Worm (Caenorhabditis elegans) whole organism, late embryonic: ENCODE measurements around the gene cyp-44A1.

Experiments used
- C38D4.7 ChIP-seq: fragments of 200-800 bp; sonication (Bioruptor generic); optimal IDR thresholded peaks from 2 replicates; lab custom pipeline; 2018; ENCODE audit warnings: mild to moderate bottlenecking, missing genetic modification characterization, moderate library complexity, missing compliant biosample characterization
- F13H6.1 ChIP-seq: sonication (generic microtip); optimal IDR thresholded peaks from 2 replicates; lab custom pipeline; 2016; ENCODE audit warnings: missing genetic modification characterization, missing compliant biosample characterization
- K02D7.2 ChIP-seq: sonication (generic microtip); optimal IDR thresholded peaks from 2 replicates; lab custom pipeline; 2017; ENCODE audit warnings: mild to moderate bottlenecking, missing genetic modification characterization, missing compliant biosample characterization
- T23F11.4 ChIP-seq: fragments of 200-800 bp; sonication (Bioruptor generic); optimal IDR thresholded peaks from 2 replicates; lab custom pipeline; 2018; ENCODE audit warnings: mild to moderate bottlenecking, missing genetic modification characterization, missing compliant biosample characterization
- ahr-1 ChIP-seq: sonication (generic microtip); optimal IDR thresholded peaks from 2 replicates; lab custom pipeline; 2016; ENCODE audit warnings: missing genetic modification characterization, missing compliant biosample characterization
- ceh-14 ChIP-seq: sonication (generic microtip); optimal IDR thresholded peaks from 2 replicates; lab custom pipeline; 2016; ENCODE audit warnings: missing genotype, missing genetic modification characterization, missing compliant biosample characterization
- ceh-30 ChIP-seq: fragments of 150-350 bp; optimal IDR thresholded peaks from 2 replicates; lab custom pipeline; 2014; ENCODE audit warnings: missing biosample characterization, missing genetic modification characterization
- ceh-34 ChIP-seq: sonication (generic microtip); optimal IDR thresholded peaks from 2 replicates; lab custom pipeline; 2016; ENCODE audit warnings: mild to moderate bottlenecking, missing genetic modification characterization, missing compliant biosample characterization
- ceh-48 ChIP-seq: sonication (generic microtip); optimal IDR thresholded peaks from 2 replicates; lab custom pipeline; 2016; ENCODE audit warnings: missing genetic modification characterization, inconsistent platforms, missing compliant biosample characterization
- ceh-6 ChIP-seq: fragments of 200-800 bp; sonication (Bioruptor generic); optimal IDR thresholded peaks from 2 replicates; lab custom pipeline; 2018; ENCODE audit warnings: mild to moderate bottlenecking, missing genetic modification characterization, missing compliant biosample characterization
- ceh-9 ChIP-seq: sonication (generic microtip); optimal IDR thresholded peaks from 2 replicates; lab custom pipeline; 2016; ENCODE audit warnings: mild to moderate bottlenecking, missing genetic modification characterization, inconsistent platforms, missing compliant biosample characterization
- che-1 ChIP-seq: sonication (generic microtip); optimal IDR thresholded peaks from 2 replicates; lab custom pipeline; 2016; ENCODE audit warnings: mild to moderate bottlenecking, missing genetic modification characterization, missing compliant biosample characterization
- dmd-4 ChIP-seq: sonication (generic microtip); optimal IDR thresholded peaks from 2 replicates; lab custom pipeline; 2016; ENCODE audit warnings: borderline replicate concordance, missing genetic modification characterization, missing compliant biosample characterization
- ets-4 ChIP-seq: sonication (generic microtip); optimal IDR thresholded peaks from 2 replicates; lab custom pipeline; 2016; ENCODE audit warnings: missing genetic modification characterization, missing compliant biosample characterization
- fkh-10 ChIP-seq: fragments of 150-350 bp; optimal IDR thresholded peaks from 2 replicates; lab custom pipeline; 2014; ENCODE audit warnings: missing biosample characterization, missing genetic modification reagents, missing genetic modification characterization
- hlh-13 ChIP-seq: fragments of 200-800 bp; sonication (Bioruptor generic); optimal IDR thresholded peaks from 2 replicates; lab custom pipeline; 2018; ENCODE audit warnings: mild to moderate bottlenecking, missing genetic modification characterization, missing compliant biosample characterization
- hlh-15 ChIP-seq: sonication (generic microtip); optimal IDR thresholded peaks from 2 replicates; lab custom pipeline; 2016; ENCODE audit warnings: missing genetic modification characterization, missing compliant biosample characterization
- hlh-6 ChIP-seq: sonication (generic microtip); optimal IDR thresholded peaks from 2 replicates; lab custom pipeline; 2016; ENCODE audit warnings: missing genotype, missing genetic modification characterization, missing compliant biosample characterization
- hlh-8 ChIP-seq: sonication (generic microtip); optimal IDR thresholded peaks from 2 replicates; lab custom pipeline; 2016; ENCODE audit warnings: missing genotype, missing genetic modification characterization, missing compliant biosample characterization
- lim-6 ChIP-seq: sonication (generic microtip); optimal IDR thresholded peaks from 2 replicates; lab custom pipeline; 2016; ENCODE audit warnings: missing genetic modification characterization, missing compliant biosample characterization
- mec-3 ChIP-seq: sonication (generic microtip); optimal IDR thresholded peaks from 2 replicates; lab custom pipeline; 2016; ENCODE audit warnings: borderline replicate concordance, missing genetic modification characterization, missing compliant biosample characterization
- npax-4 ChIP-seq: sonication (generic microtip); optimal IDR thresholded peaks from 2 replicates; lab custom pipeline; 2016; ENCODE audit warnings: missing genetic modification characterization, missing compliant biosample characterization
- odd-2 ChIP-seq: sonication (generic microtip); optimal IDR thresholded peaks from 2 replicates; lab custom pipeline; 2017; ENCODE audit warnings: antibody characterized with exemption, mild to moderate bottlenecking, missing genetic modification characterization, missing compliant biosample characterization
- pag-3 ChIP-seq: sonication (generic microtip); optimal IDR thresholded peaks from 2 replicates; lab custom pipeline; 2016; ENCODE audit warnings: missing compliant biosample characterization, missing genetic modification characterization, borderline replicate concordance
- pat-9 ChIP-seq: fragments of 200-800 bp; sonication (Bioruptor generic); optimal IDR thresholded peaks from 2 replicates; lab custom pipeline; 2018; ENCODE audit warnings: mild to moderate bottlenecking, missing genetic modification characterization, moderate library complexity, missing compliant biosample characterization
- pax-1 ChIP-seq: fragments of 150-350 bp; optimal IDR thresholded peaks from 2 replicates; lab custom pipeline; 2014; ENCODE audit warnings: missing biosample characterization, missing genetic modification characterization
- rnt-1 ChIP-seq: sonication (generic microtip); optimal IDR thresholded peaks from 2 replicates; lab custom pipeline; 2016; ENCODE audit warnings: missing genetic modification characterization, missing compliant biosample characterization
- sox-2 ChIP-seq: fragments of 200-800 bp; sonication (Bioruptor generic); IDR thresholded peaks from 2 replicates; pipeline ENCODE4 v1.3.6; 2022; ENCODE audit warnings: missing genetic modification reagents, missing genetic modification characterization, missing compliant biosample characterization
- syd-9 ChIP-seq: sonication (generic microtip); optimal IDR thresholded peaks from 2 replicates; lab custom pipeline; 2016; ENCODE audit warnings: mild to moderate bottlenecking, missing genetic modification characterization, moderate library complexity, missing compliant biosample characterization
- tbx-2 ChIP-seq: sonication (generic microtip); optimal IDR thresholded peaks from 2 replicates; lab custom pipeline; 2016; ENCODE audit warnings: missing genetic modification characterization, missing compliant biosample characterization
- ttx-3 ChIP-seq: sonication (generic microtip); optimal IDR thresholded peaks from 2 replicates; lab custom pipeline; 2016; ENCODE audit warnings: missing genetic modification reagents, missing genetic modification characterization, missing compliant biosample characterization
- unc-42 ChIP-seq: sonication (generic microtip); optimal IDR thresholded peaks from 2 replicates; lab custom pipeline; 2016; ENCODE audit warnings: missing genotype, missing genetic modification characterization, missing compliant biosample characterization
- unc-55 ChIP-seq: sonication (generic microtip); optimal IDR thresholded peaks from 2 replicates; lab custom pipeline; 2017; ENCODE audit warnings: missing biosample characterization, missing genetic modification reagents, missing genetic modification characterization
- unc-86 ChIP-seq: sonication (generic microtip); optimal IDR thresholded peaks from 2 replicates; lab custom pipeline; 2016; ENCODE audit warnings: missing genetic modification characterization, missing compliant biosample characterization
- zip-5 ChIP-seq: sonication (generic microtip); optimal IDR thresholded peaks from 2 replicates; lab custom pipeline; 2016; ENCODE audit warnings: missing genetic modification characterization, missing compliant biosample characterization
- ztf-16 ChIP-seq: sonication (generic microtip); optimal IDR thresholded peaks from 2 replicates; lab custom pipeline; 2017; ENCODE audit warnings: missing genetic modification characterization, missing compliant biosample characterization

The cyp-44A1 gene

DNA sequence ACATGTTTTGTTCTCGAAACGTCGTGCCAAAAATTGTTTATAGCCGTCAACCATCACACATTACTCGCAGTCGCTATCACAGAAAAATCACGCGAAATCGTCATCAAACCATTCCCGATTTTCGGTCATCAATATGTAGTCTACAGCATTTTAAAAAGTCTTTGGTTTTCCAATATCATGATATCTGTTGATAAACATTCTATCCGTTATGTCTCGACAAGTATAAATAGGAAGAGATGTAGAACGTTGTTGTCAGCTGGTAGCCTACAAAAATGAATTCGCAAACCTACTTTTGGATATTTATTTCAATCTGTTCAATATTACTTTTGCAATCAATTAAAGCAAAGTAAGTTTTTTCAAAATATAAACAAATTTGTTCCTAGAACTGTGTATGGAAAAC, 7.5 kb upstream of the cyp-44A1 start, which contains the start of gene F12A10.1:
F12A10.1 (plus strand) TSS at position 166 of the 400 bp plus-strand sequence.
- TF ChIP-seq rnt-1 (tag; lab: Kevin White, UChicago) (no peak), unc-55 (no peak), ets-4 (no peak), ceh-6 (GFP tag; lab: Kevin White, UChicago) (no peak), tbx-2 (tag; lab: Kevin White, UChicago) (no peak), unc-86 (tag; lab: Kevin White, UChicago) (no peak), che-1 (tag; lab: Kevin White, UChicago) (no peak), C38D4.7 (GFP tag; lab: Kevin White, UChicago) (no peak), K02D7.2 (no peak), ahr-1 (tag; lab: Kevin White, UChicago) (no peak), ceh-34 (tag; lab: Kevin White, UChicago) (no peak), hlh-15 (no peak), F13H6.1 (tag; lab: Kevin White, UChicago) (no peak), pag-3 (tag; lab: Kevin White, UChicago) (no peak), T23F11.4 (no peak)

DNA sequence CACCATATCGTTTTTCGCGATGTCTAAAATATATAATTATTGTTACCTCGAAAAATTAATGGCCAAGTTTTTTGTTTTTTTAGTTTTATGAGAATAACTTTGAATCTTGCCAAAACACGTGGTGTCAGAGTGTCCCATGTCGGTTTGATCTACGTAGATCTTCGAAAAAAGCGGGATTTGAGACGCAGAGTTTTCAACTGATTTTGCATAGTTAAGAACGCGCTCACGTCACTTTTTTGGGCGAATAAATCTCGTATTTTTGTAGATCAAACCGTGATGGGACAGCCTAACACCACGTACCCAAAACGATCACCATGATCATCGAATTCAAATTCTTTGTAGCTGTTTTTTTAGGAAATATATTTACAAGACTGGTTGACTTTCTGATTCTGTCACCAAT, 6.3 kb upstream of the cyp-44A1 start:
- TF ChIP-seq pax-1 (tag; lab: Kevin White, UChicago) (no peak), npax-4 (no peak), ceh-9 (tag; lab: Kevin White, UChicago) (no peak), zip-5 (tag; lab: Kevin White, UChicago) (no peak), ahr-1 (tag; lab: Kevin White, UChicago) (no peak), K02D7.2 (no peak), ceh-30 (tag; lab: Kevin White, UChicago) (no peak)

DNA sequence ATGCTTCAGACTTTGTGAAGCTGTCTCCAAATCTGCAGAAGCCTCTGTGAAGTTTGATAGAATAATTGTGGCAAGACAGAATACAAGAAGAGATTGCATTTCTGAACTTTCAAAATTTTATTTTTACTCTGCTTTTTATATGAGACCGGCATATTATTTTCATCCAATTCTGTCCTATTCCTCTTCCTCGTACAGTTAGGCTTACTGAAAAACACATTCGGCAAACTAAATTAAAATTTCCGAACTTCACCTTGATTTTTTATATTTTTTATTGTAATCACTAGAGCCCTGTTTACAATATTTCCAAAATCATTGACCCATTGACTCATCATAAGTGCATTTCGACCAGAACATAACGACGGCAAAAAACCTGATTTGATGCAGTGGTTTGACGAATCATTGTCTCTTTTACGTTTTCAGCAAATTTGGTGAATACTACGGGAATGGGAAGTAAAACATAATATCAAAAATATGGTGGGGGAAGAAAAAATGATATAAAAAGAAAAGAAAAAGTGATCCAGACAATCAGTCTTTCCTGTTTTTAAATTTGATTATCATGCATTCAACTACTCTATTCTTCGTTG, 5.6 kb upstream of the cyp-44A1 start, which contains the start of the genes suex-1 and F12A10.9:
suex-1 (minus strand) TSS at position 101 of the 584 bp plus-strand sequence.
F12A10.9 (plus strand) TSS at position 534 of the 584 bp plus-strand sequence.
- TF ChIP-seq hlh-8 (tag; lab: Kevin White, UChicago) (no peak), ceh-14 (tag; lab: Kevin White, UChicago) (no peak), fkh-10 (GFP tag; lab: Kevin White, UChicago) (no peak), ztf-16 (tag; lab: Kevin White, UChicago) (no peak), ttx-3 (tag; lab: Kevin White, UChicago) (no peak), pat-9 (no peak), unc-86 (tag; lab: Kevin White, UChicago) (no peak), ceh-34 (tag; lab: Kevin White, UChicago) (no peak), che-1 (tag; lab: Kevin White, UChicago) (no peak), hlh-6 (tag; lab: Kevin White, UChicago) (no peak)
- TF ChIP-seq, all 69 proteins: peak for 0

ce11 chrII:5500470-5500869, 3.4 kb upstream of the cyp-44A1 start, which contains the start of gene fzy-1:
Gene fzy-1, plus strand, starts transcription at chrII:5500770.
- TF ChIP-seq dmd-4 (tag; lab: Kevin White, UChicago): no peak
- TF ChIP-seq zip-5 (tag; lab: Kevin White, UChicago): no peak
- no peak for TF ChIP-seq hlh-13 (GFP tag; lab: Kevin White, UChicago)
- TF ChIP-seq lim-6 (tag; lab: Kevin White, UChicago): no peak
- no peak for TF ChIP-seq tbx-2 (tag; lab: Kevin White, UChicago)
- no peak for TF ChIP-seq mec-3
- no peak for TF ChIP-seq ceh-34 (tag; lab: Kevin White, UChicago)
- TF ChIP-seq, all 69 proteins: peak for 0

- no peak for TF ChIP-seq ceh-30 (tag; lab: Kevin White, UChicago)
- TF ChIP-seq sox-2: no peak
- TF ChIP-seq syd-9 (tag; lab: Kevin White, UChicago): no peak
- peak; percentile 81 for TF ChIP-seq unc-42 (tag; lab: Kevin White, UChicago)
- TF ChIP-seq odd-2 (tag; lab: Kevin White, UChicago): no peak
- no peak for TF ChIP-seq ceh-48
- TF ChIP-seq ceh-34 (tag; lab: Kevin White, UChicago): no peak
Observed at ce11 chrII:5500986-5501657, 2.7 kb upstream of the cyp-44A1 start, which contains the start of gene F12A10.8. Gene F12A10.8, minus strand, starts transcription at chrII:5501064.
